Worm (Caenorhabditis elegans) whole organism, young adult: ENCODE results near the gene rpn-2.

ENCODE experiments used
- K11D2.4 ChIP-seq: fragments of 200-800 bp; sonication (Bioruptor generic); IDR thresholded peaks from 2 replicates; pipeline ENCODE4 v1.3.6; 2022; ENCODE audit warnings: missing genetic modification reagents, missing genetic modification characterization, missing compliant biosample characterization
- K12H6.12 ChIP-seq: fragments of 200-800 bp; sonication (Bioruptor generic); optimal IDR thresholded peaks from 2 replicates; lab custom pipeline; 2018; ENCODE audit warnings: mild to moderate bottlenecking, missing genetic modification characterization, missing compliant biosample characterization
- ceh-91 ChIP-seq: fragments of 200-800 bp; sonication (Bioruptor generic); IDR thresholded peaks from 2 replicates; pipeline ENCODE4 v1.3.6; 2022; ENCODE audit warnings: missing genetic modification reagents, missing genetic modification characterization, missing compliant biosample characterization
- lin-26 ChIP-seq: fragments of 200-800 bp; sonication (Bioruptor generic); IDR thresholded peaks from 2 replicates; pipeline ENCODE4 v1.3.6; 2022; ENCODE audit warnings: missing genetic modification reagents, missing genetic modification characterization, missing compliant biosample characterization
- lin-35 ChIP-seq, 3 experiments: fragments of 150-350 bp in 2 of 3; sonication (generic microtip) in 1 of 3; optimal IDR thresholded peaks; 2 replicates each; lab custom pipeline; 2014 to 2018; ENCODE audit warnings: missing biosample characterization in 3 of 3, missing genetic modification characterization in 3 of 3, missing genetic modification reagents in 3 of 3
- mel-28 ChIP-seq: sonication (generic microtip); optimal IDR thresholded peaks from 2 replicates; lab custom pipeline; 2016; ENCODE audit warnings: borderline replicate concordance, mild to moderate bottlenecking, missing genetic modification characterization, missing compliant biosample characterization
- unc-62 ChIP-seq: fragments of 150-350 bp; optimal IDR thresholded peaks from 2 replicates; lab custom pipeline; 2014; ENCODE audit warnings: missing biosample characterization, missing genetic modification reagents, missing genetic modification characterization

DNA sequence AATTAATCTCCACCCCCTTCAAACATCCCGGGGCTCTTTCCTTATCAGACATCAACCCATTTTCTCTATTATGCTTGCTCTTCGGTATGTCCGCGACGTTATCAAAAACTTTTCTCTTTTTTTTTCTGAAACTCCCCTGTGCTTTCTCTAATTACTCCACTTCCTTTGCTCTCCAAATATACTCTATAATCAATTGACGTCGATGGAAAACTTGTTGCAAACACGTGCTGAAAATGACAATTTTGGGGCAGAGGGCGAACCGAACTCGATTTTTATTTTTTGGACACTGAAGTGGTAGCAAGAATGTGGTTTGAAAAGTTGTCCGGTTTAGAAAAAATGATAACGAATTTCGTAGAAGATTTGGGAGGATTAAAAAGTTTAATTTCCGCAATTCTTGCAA, 19.9 kb upstream of the rpn-2 start:
- TF ChIP-seq ceh-91 (GFP tag; lab: Robert Waterston, UW) (no peak), unc-62 (GFP tag; lab: Kevin White, UChicago) (no peak), K11D2.4 (GFP tag; lab: Robert Waterston, UW) (no peak), lin-26 (GFP tag; lab: Robert Waterston, UW) (no peak), lin-35 (GFP tag; optimal IDR thresholded peaks at IDR 0.05; lab: Kevin White, UChicago) (no peak), K12H6.12 (tag; lab: Kevin White, UChicago) (no peak), mel-28 (tag; lab: Kevin White, UChicago) (no peak)
